Worm (Caenorhabditis elegans) whole organism, L3 larva: ENCODE measurements around the gene C03B1.7.

Source experiments
- R02D3.7 ChIP-seq: fragments of 150-350 bp; optimal IDR thresholded peaks from 2 replicates; lab custom pipeline; 2014; ENCODE audit warnings: missing biosample characterization, missing genetic modification characterization
- ZK546.5 ChIP-seq: sonication (generic microtip); optimal IDR thresholded peaks from 2 replicates; lab custom pipeline; 2017; ENCODE audit warnings: missing biosample characterization, missing genetic modification characterization
- aly-2 ChIP-seq: fragments of 150-350 bp; optimal IDR thresholded peaks from 2 replicates; lab custom pipeline; 2014; ENCODE audit warnings: missing biosample characterization, missing genetic modification characterization
- ama-1 ChIP-seq: fragments of 150-350 bp; optimal IDR thresholded peaks from 2 replicates; lab custom pipeline; 2018
- ceh-16 ChIP-seq: sonication (generic microtip); optimal IDR thresholded peaks from 2 replicates; lab custom pipeline; 2017; ENCODE audit warnings: missing biosample characterization, missing genetic modification characterization
- ceh-28 ChIP-seq: fragments of 150-350 bp; optimal IDR thresholded peaks from 2 replicates; lab custom pipeline; 2014; ENCODE audit warnings: missing biosample characterization, missing genetic modification reagents, missing genetic modification characterization
- ceh-82 ChIP-seq: fragments of 150-350 bp; optimal IDR thresholded peaks from 2 replicates; lab custom pipeline; 2014; ENCODE audit warnings: missing biosample characterization, missing genetic modification characterization
- ceh-9 ChIP-seq: sonication (generic microtip); optimal IDR thresholded peaks from 2 replicates; lab custom pipeline; 2018; ENCODE audit warnings: missing biosample characterization, missing genetic modification characterization
- daf-12 ChIP-seq: fragments of 150-350 bp; optimal IDR thresholded peaks from 2 replicates; lab custom pipeline; 2014; ENCODE audit warnings: missing biosample characterization, missing genetic modification reagents, missing genetic modification characterization
- egl-27 ChIP-seq: sonication (generic microtip); optimal IDR thresholded peaks from 4 replicates; lab custom pipeline; 2017; ENCODE audit warnings: missing biosample characterization, missing genetic modification reagents, missing genetic modification characterization
- egl-5 ChIP-seq: fragments of 150-350 bp; optimal IDR thresholded peaks from 2 replicates; lab custom pipeline; 2017; ENCODE audit warnings: missing biosample characterization, missing genetic modification reagents, missing genetic modification characterization, inconsistent platforms
- elt-1 ChIP-seq: fragments of 150-350 bp; optimal IDR thresholded peaks from 2 replicates; lab custom pipeline; 2014; ENCODE audit warnings: missing biosample characterization, missing genetic modification characterization
- elt-2 ChIP-seq: sonication (generic microtip); optimal IDR thresholded peaks from 2 replicates; lab custom pipeline; 2016; ENCODE audit warnings: missing genetic modification reagents, mild to moderate bottlenecking, missing genetic modification characterization, missing compliant biosample characterization
- elt-3 ChIP-seq, 3 experiments: fragments of 150-350 bp in 1 of 3; sonication (generic microtip) in 2 of 3; optimal IDR thresholded peaks; 2 replicates in 2 of 3; 4 replicates in 1 of 3; lab custom pipeline; 2014 to 2017; ENCODE audit warnings: missing biosample characterization in 3 of 3, missing genetic modification characterization in 3 of 3
- eor-1 ChIP-seq, 2 experiments: fragments of 150-350 bp; optimal IDR thresholded peaks; 2 replicates each; lab custom pipeline; 2014 to 2018; ENCODE audit warnings: missing biosample characterization in 2 of 2, missing genetic modification characterization in 2 of 2
- fkh-10 ChIP-seq: sonication (generic microtip); optimal IDR thresholded peaks from 2 replicates; lab custom pipeline; 2017; ENCODE audit warnings: missing biosample characterization, missing genetic modification reagents, missing genetic modification characterization
- fkh-2 ChIP-seq: fragments of 150-350 bp; optimal IDR thresholded peaks from 2 replicates; lab custom pipeline; 2014; ENCODE audit warnings: missing biosample characterization, missing genetic modification reagents, missing genetic modification characterization
- fos-1 ChIP-seq: fragments of 150-350 bp; optimal IDR thresholded peaks from 2 replicates; lab custom pipeline; 2014; ENCODE audit warnings: missing biosample characterization, missing genetic modification characterization
- hmg-11 ChIP-seq: sonication (generic microtip); optimal IDR thresholded peaks from 2 replicates; lab custom pipeline; 2016; ENCODE audit warnings: missing genetic modification characterization, missing compliant biosample characterization
- jun-1 ChIP-seq: fragments of 150-350 bp; optimal IDR thresholded peaks from 2 replicates; lab custom pipeline; 2014; ENCODE audit warnings: missing biosample characterization, missing genetic modification reagents, missing genetic modification characterization
- lin-15B ChIP-seq: fragments of 150-350 bp; optimal IDR thresholded peaks from 2 replicates; lab custom pipeline; 2014; ENCODE audit warnings: missing biosample characterization, missing genetic modification characterization
- lin-39 ChIP-seq: fragments of 150-350 bp; optimal IDR thresholded peaks from 2 replicates; lab custom pipeline; 2018; ENCODE audit warnings: missing biosample characterization, missing genetic modification reagents, missing genetic modification characterization
- lsy-12 ChIP-seq: sonication (generic microtip); optimal IDR thresholded peaks from 2 replicates; lab custom pipeline; 2016; ENCODE audit warnings: mild to moderate bottlenecking, missing genetic modification characterization, missing compliant biosample characterization
- mdl-1 ChIP-seq: fragments of 150-350 bp; optimal IDR thresholded peaks from 2 replicates; lab custom pipeline; 2014; ENCODE audit warnings: missing biosample characterization, missing genetic modification characterization
- mml-1 ChIP-seq: fragments of 150-350 bp; sonication (generic microtip); optimal IDR thresholded peaks from 3 replicates; lab custom pipeline; 2014; ENCODE audit warnings: missing biosample characterization, missing genetic modification characterization
- nfya-1 ChIP-seq: sonication (generic microtip); optimal IDR thresholded peaks from 2 replicates; lab custom pipeline; 2017; ENCODE audit warnings: missing genetic modification characterization, mild to moderate bottlenecking, missing compliant biosample characterization, antibody characterized with exemption, moderate library complexity; ENCODE audit not compliant: insufficient read depth
- nhr-11 ChIP-seq: fragments of 150-350 bp; optimal IDR thresholded peaks from 2 replicates; lab custom pipeline; 2014; ENCODE audit warnings: missing biosample characterization, missing genetic modification characterization
- nhr-12 ChIP-seq: fragments of 150-350 bp; optimal IDR thresholded peaks from 2 replicates; lab custom pipeline; 2014; ENCODE audit warnings: missing biosample characterization, missing genetic modification characterization
- nhr-23 ChIP-seq: fragments of 150-350 bp; optimal IDR thresholded peaks from 2 replicates; lab custom pipeline; 2014; ENCODE audit warnings: missing biosample characterization, missing genetic modification reagents, missing genetic modification characterization
- nhr-237 ChIP-seq: fragments of 150-350 bp; optimal IDR thresholded peaks from 2 replicates; lab custom pipeline; 2014; ENCODE audit warnings: missing biosample characterization, missing genetic modification characterization
- nhr-25 ChIP-seq: sonication (generic microtip); optimal IDR thresholded peaks from 2 replicates; lab custom pipeline; 2017; ENCODE audit warnings: missing biosample characterization, missing genetic modification characterization
- nhr-28 ChIP-seq: fragments of 150-350 bp; optimal IDR thresholded peaks from 2 replicates; lab custom pipeline; 2014; ENCODE audit warnings: missing biosample characterization, missing genetic modification characterization
- nhr-43 ChIP-seq: sonication (generic microtip); optimal IDR thresholded peaks from 2 replicates; lab custom pipeline; 2016; ENCODE audit warnings: mild to moderate bottlenecking, missing genetic modification characterization, missing compliant biosample characterization; ENCODE audit not compliant: poor library complexity, severe bottlenecking
- nhr-67 ChIP-seq: fragments of 150-350 bp; optimal IDR thresholded peaks from 2 replicates; lab custom pipeline; 2014; ENCODE audit warnings: missing biosample characterization, missing genetic modification characterization
- nhr-76 ChIP-seq: fragments of 150-350 bp; sonication (generic microtip); optimal IDR thresholded peaks from 5 replicates; lab custom pipeline; 2014; ENCODE audit warnings: missing biosample characterization, missing genetic modification characterization
- nhr-77 ChIP-seq: fragments of 150-350 bp; optimal IDR thresholded peaks from 2 replicates; lab custom pipeline; 2014; ENCODE audit warnings: missing biosample characterization, missing genetic modification characterization
- pha-4 ChIP-seq: fragments of 150-350 bp; optimal IDR thresholded peaks from 2 replicates; lab custom pipeline; 2014; ENCODE audit warnings: missing biosample characterization, missing genetic modification reagents, missing genetic modification characterization
- pqm-1 ChIP-seq: fragments of 150-350 bp; optimal IDR thresholded peaks from 2 replicates; lab custom pipeline; 2017; ENCODE audit warnings: missing biosample characterization, missing genetic modification characterization, inconsistent platforms
- sea-2 ChIP-seq: fragments of 150-350 bp; sonication (generic microtip); optimal IDR thresholded peaks from 4 replicates; lab custom pipeline; 2014; ENCODE audit warnings: missing biosample characterization, missing genetic modification reagents, missing genetic modification characterization
- skn-1 ChIP-seq: fragments of 150-350 bp; optimal IDR thresholded peaks from 2 replicates; lab custom pipeline; 2014; ENCODE audit warnings: missing biosample characterization, missing genetic modification characterization
- snpc-4 ChIP-seq: fragments of 150-350 bp; optimal IDR thresholded peaks from 2 replicates; lab custom pipeline; 2014; ENCODE audit warnings: missing biosample characterization, missing genetic modification characterization
- tbx-2 ChIP-seq: sonication (generic microtip); optimal IDR thresholded peaks from 2 replicates; lab custom pipeline; 2016; ENCODE audit warnings: mild to moderate bottlenecking, missing genetic modification characterization, missing compliant biosample characterization
- unc-39 ChIP-seq: sonication (generic microtip); optimal IDR thresholded peaks from 4 replicates; lab custom pipeline; 2017; ENCODE audit warnings: missing biosample characterization, missing genetic modification characterization
- unc-62 ChIP-seq: fragments of 150-350 bp; sonication (generic microtip); optimal IDR thresholded peaks from 4 replicates; lab custom pipeline; 2014; ENCODE audit warnings: missing biosample characterization, missing genetic modification reagents, missing genetic modification characterization
- zag-1 ChIP-seq: fragments of 150-350 bp; optimal IDR thresholded peaks from 2 replicates; lab custom pipeline; 2014; ENCODE audit warnings: missing biosample characterization, missing genetic modification characterization
- ztf-11 ChIP-seq: fragments of 150-350 bp; optimal IDR thresholded peaks from 2 replicates; lab custom pipeline; 2014; ENCODE audit warnings: missing biosample characterization, missing genetic modification characterization
- ztf-4 ChIP-seq: fragments of 150-350 bp; optimal IDR thresholded peaks from 2 replicates; lab custom pipeline; 2014; ENCODE audit warnings: missing biosample characterization, missing genetic modification characterization

Gene C03B1.7

DNA sequence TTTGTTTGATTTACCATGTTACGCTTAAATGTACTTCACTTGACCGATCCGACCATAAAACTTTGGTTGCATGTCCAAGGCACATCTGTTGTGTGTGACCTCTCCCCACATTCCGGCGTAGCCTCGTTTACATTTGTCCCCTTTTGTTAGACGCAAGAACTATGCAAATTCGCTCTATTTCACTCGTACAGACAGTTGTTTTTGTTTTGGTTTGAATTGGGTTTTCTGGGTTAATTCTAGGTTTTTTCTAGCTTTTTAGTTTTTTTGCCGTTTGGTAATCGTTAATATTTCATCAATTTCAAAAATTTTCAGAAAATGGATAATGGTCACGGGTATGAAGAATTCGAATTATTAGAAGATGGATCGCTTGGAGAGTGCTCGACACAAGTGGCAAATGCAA lies 48.8 kb upstream of the C03B1.7 start, which contains the start of gene mom-1:
TSS of gene mom-1 (plus strand) at position 301 of the 400 bp plus-strand sequence.
- TF ChIP-seq pha-4 (tag; lab: Kevin White, UChicago) (no peak), snpc-4 (tag; lab: Kevin White, UChicago) (no peak), egl-5 (no peak), R02D3.7 (no peak), nhr-12 (no peak), fkh-2 (tag; lab: Kevin White, UChicago) (no peak), nhr-23 (tag; lab: Kevin White, UChicago) (no peak), elt-1 (tag; lab: Kevin White, UChicago) (no peak), egl-27 (no peak), fos-1 (tag; lab: Kevin White, UChicago) (no peak), hmg-11 (tag; lab: Kevin White, UChicago) (no peak)

- TF ChIP-seq ZK546.5 (tag; lab: Kevin White, UChicago) (peak; percentile 69), lin-15B (tag; lab: Kevin White, UChicago) (peak; percentile 37), nhr-43 (tag; lab: Kevin White, UChicago) (peak; percentile 99), sea-2 (GFP tag; lab: Kevin White, UChicago) (no peak), nhr-28 (tag; lab: Kevin White, UChicago) (peak; percentile 93), nhr-237 (tag; lab: Kevin White, UChicago) (peak; percentile 89), elt-3 (tag; optimal IDR thresholded peaks at IDR 0.05; lab: Kevin White, UChicago) (peak; percentile 94 to 99 (median 97)), ztf-4 (tag; lab: Kevin White, UChicago) (peak; percentile 92), mdl-1 (peak; percentile 85), jun-1 (peak; percentile 100), zag-1 (tag; lab: Kevin White, UChicago) (peak; percentile 98), nhr-11 (tag; lab: Kevin White, UChicago) (peak; percentile 99), pha-4 (tag; lab: Kevin White, UChicago) (peak; percentile 98), unc-62 (GFP tag; lab: Kevin White, UChicago) (peak; percentile 97), ceh-82 (tag; lab: Kevin White, UChicago) (peak; percentile 98), lsy-12 (tag; lab: Kevin White, UChicago) (peak; percentile 98), fkh-2 (tag; lab: Kevin White, UChicago) (peak; percentile 97), elt-1 (tag; lab: Kevin White, UChicago) (peak; percentile 90), nhr-76 (tag; lab: Kevin White, UChicago) (peak; percentile 82), ztf-11 (tag; lab: Kevin White, UChicago) (peak; percentile 82), nhr-12 (peak; percentile 49), hmg-11 (tag; lab: Kevin White, UChicago) (peak; percentile 98), fkh-10 (GFP tag; lab: Kevin White, UChicago) (peak; percentile 100), tbx-2 (tag; lab: Kevin White, UChicago) (peak; percentile 99), egl-27 (peak; percentile 89), nhr-25 (peak; percentile 100), aly-2 (tag; lab: Kevin White, UChicago) (peak; percentile 98), nfya-1 (tag; lab: Kevin White, UChicago) (peak; percentile 97), eor-1 (tag; optimal IDR thresholded peaks at IDR 0.05; lab: Kevin White, UChicago) (peak; percentile 4 to 81), elt-2 (tag; lab: Kevin White, UChicago) (peak; percentile 88), R02D3.7 (peak; percentile 95), ama-1 (lab: Kevin White, UChicago) (no peak), skn-1 (tag; lab: Kevin White, UChicago) (peak; percentile 98), egl-5 (peak; percentile 99), nhr-77 (tag; lab: Kevin White, UChicago) (peak; percentile 100), pqm-1 (tag; lab: Kevin White, UChicago) (peak; percentile 91), ceh-9 (tag; lab: Kevin White, UChicago) (peak; percentile 76), ceh-28 (tag; lab: Kevin White, UChicago) (peak; percentile 99), nhr-23 (tag; lab: Kevin White, UChicago) (peak; percentile 100), unc-39 (tag; lab: Kevin White, UChicago) (peak; percentile 77), mml-1 (tag; lab: Kevin White, UChicago) (no peak), nhr-67 (tag; lab: Kevin White, UChicago) (peak; percentile 53), ceh-16 (tag; lab: Kevin White, UChicago) (peak; percentile 84), lin-39 (tag; lab: Kevin White, UChicago) (peak; percentile 100), fos-1 (tag; lab: Kevin White, UChicago) (peak; percentile 96), snpc-4 (tag; lab: Kevin White, UChicago) (peak; percentile 91), daf-12 (peak; percentile 96)
- TF ChIP-seq, all 47 proteins: peak for 44
Measured at ce11 chrX:6296402-6296844, 45.2 kb upstream of the C03B1.7 start.
